Fruit fly (Drosophila melanogaster) whole organism, embryonic: ENCODE data around the gene Mst36Fb.

Experiments used
- CG10321 ChIP-seq: fragments of 200-800 bp; sonication (Bioruptor generic); IDR thresholded peaks from 2 replicates; pipeline ENCODE4 v1.3.6; 2022; ENCODE audit warnings: missing biosample characterization, missing genetic modification characterization
- CG11398 ChIP-seq: fragments of 200-800 bp; sonication (Bioruptor generic); optimal IDR thresholded peaks from 2 replicates; lab custom pipeline; 2016; ENCODE audit warnings: missing biosample characterization, missing genetic modification characterization
- CG12299 ChIP-seq: fragments of 200-800 bp; sonication (Bioruptor generic); optimal IDR thresholded peaks from 2 replicates; lab custom pipeline; 2018; ENCODE audit warnings: missing biosample characterization, mild to moderate bottlenecking, missing genetic modification characterization
- Dref ChIP-seq: fragments of 200-800 bp; sonication (Bioruptor generic); IDR thresholded peaks from 2 replicates; pipeline ENCODE4 v1.3.6; 2022; ENCODE audit warnings: missing biosample characterization, missing genetic modification characterization
- ERR ChIP-seq: fragments of 200-800 bp; sonication (Bioruptor generic); optimal IDR thresholded peaks from 2 replicates; lab custom pipeline; 2016; ENCODE audit warnings: missing biosample characterization, missing genetic modification characterization
- hbn ChIP-seq: fragments of 200-800 bp; sonication (Bioruptor generic); IDR thresholded peaks from 2 replicates; pipeline ENCODE4 v1.3.6; 2022; ENCODE audit warnings: missing biosample characterization, missing genetic modification characterization; ENCODE audit not compliant: partially characterized antibody
- sisA ChIP-seq: fragments of 200-800 bp; sonication (Bioruptor generic); IDR thresholded peaks from 2 replicates; pipeline ENCODE4 v1.3.6; 2022; ENCODE audit warnings: missing biosample characterization, missing genetic modification characterization

DNA sequence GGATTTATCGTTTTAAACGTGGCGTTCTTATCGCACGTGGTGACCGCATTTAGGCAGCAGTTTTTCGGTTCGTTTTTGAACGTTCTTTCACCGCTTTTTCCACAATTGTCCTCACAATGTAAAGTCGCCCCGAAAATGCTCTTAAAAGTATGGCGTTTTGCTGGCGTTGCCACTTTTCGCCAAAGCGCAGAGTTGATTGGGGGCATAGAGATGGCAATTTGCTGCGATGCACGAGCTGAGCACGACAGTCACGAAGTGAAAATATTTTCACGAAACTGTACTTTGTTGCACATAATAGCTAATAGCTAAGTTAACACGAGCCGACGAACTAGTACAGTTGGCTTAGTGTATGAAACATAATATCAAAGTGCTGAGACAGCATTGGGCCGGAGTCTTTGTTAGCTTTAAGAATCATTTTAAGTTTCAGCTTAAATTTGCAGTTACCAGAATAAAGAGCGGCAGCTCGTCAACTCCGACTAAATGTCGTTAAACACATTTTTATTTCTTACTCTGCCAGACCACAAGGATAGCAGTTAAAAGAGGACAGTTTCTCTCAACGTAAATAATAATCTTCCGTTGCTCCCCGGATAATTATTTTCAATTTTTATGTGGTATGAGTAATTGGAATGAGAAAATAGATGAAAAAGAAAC is 13.9 kb upstream of the Mst36Fb start, which contains the start of gene msl-1:
- TF ChIP-seq sisA (GFP tag; lab: Robert Waterston, UW): peak; percentile 38
- peak; percentile 94 for TF ChIP-seq hbn
- peak; percentile 53 for TF ChIP-seq Dref
- TF ChIP-seq CG12299 (tag; lab: Kevin White, UChicago): no peak
- no peak for TF ChIP-seq ERR (GFP tag; lab: Kevin White, UChicago)
- TF ChIP-seq CG10321 (GFP tag; lab: Robert Waterston, UW): no peak
- TF ChIP-seq CG11398 (GFP tag; lab: Kevin White, UChicago): no peak
